Worm (Caenorhabditis elegans) whole organism, L4/young adult: Measurements from ENCODE around the gene K11H12.6.

Experiments
- W03F9.2 ChIP-seq: fragments of 150-350 bp; optimal IDR thresholded peaks from 2 replicates; lab custom pipeline; 2014; ENCODE audit warnings: missing biosample characterization, missing genetic modification characterization
- dao-5 ChIP-seq: sonication (generic microtip); optimal IDR thresholded peaks from 2 replicates; lab custom pipeline; 2016; ENCODE audit warnings: missing genotype, missing genetic modification characterization, moderate library complexity, missing compliant biosample characterization
- him-1 ChIP-seq: sonication (generic microtip); optimal IDR thresholded peaks from 2 replicates; lab custom pipeline; 2016; ENCODE audit warnings: missing genotype, missing genetic modification reagents, missing genetic modification characterization, missing compliant biosample characterization

K11H12.6 gene

DNA sequence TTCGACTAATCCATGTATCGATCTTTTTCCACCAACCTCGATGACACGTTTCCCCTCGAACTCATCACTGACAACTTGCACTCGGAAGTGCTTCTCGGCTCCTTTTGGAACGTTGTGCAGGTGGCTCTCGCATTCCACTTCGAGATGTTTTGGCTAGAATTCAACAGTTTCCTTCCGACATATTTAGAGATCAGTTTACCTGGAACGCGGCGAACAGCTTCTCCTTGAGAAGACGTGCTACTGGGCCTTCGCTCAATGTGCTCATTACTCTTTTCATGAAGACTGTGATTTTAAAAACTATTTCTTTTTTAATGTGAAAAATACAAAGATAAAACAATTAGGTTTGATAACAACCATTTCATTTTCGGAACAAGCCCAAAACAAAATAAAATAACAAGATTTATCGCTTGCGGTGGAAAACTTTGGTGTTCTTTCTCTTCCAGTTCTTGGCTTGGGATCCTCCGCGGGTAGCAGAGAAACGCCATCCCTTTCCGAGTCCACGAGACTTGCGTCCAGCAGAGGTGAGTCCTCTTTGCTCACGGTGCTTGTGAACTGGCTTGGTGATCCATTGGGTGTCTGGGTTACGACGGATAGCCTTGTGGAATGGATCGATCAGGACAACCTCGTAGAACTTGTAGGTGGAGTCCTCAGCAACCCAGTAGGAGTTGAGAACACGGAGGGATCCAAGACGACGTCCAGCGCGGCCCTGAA is 13.8 kb upstream of the K11H12.6 start, which contains the start of gene K11H12.1:
Gene K11H12.1, minus strand, starts transcription at position 284 of the 711 bp plus-strand sequence.
- no peak for TF ChIP-seq W03F9.2 (tag; lab: Kevin White, UChicago)
- no peak for TF ChIP-seq dao-5
- TF ChIP-seq him-1 (tag; lab: Kevin White, UChicago) = no peak

DNA sequence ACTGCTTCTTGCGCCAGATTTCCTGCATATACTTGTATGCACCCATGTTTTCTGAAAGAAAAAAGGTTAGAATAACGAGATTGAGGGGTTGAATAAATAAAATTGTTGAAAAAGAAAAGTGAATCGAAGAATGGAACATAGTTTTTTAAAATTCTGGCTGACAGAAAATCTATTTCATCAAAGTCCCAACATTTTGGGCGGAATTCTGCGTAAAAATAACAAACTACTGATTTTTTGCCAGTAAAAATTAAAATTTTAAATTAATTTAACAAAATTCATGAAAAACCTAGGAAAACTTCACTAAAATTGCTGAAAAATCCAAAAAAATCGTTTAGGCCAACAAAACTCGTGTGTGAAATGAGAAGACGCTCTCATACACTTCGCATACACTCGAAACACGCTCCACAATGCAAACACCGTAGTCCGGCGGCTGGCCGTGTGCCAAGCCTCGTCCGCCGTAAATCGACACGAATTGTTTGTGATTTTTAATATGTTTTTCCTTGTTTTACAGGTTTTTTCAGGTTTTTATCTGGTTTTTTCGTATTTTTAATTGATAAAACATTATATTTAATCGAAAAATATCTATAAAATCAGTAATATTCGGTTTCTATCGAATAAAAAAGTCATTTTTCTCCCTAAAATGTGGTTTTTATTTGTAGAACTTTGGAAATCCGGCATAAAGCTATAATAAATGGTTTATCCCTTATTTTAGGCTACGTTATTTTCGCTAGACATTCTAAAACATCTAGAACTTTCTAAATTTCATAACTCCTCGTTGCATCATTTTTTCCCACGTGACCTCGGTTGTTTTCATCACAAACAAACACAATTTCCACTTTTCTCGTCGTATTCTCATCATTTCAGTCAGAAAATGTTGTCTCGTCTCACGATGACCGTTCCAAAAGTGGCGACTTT is 12.3 kb upstream of the K11H12.6 start, which contains the start of the genes rpl-15 and K11H12.8:
Gene rpl-15, minus strand, starts transcription at position 51 of the 915 bp plus-strand sequence.
Gene K11H12.8, plus strand, starts transcription at position 865 of the 915 bp plus-strand sequence.
- TF ChIP-seq him-1 (tag; lab: Kevin White, UChicago) (peak; percentile 100), dao-5 (peak; percentile 83), W03F9.2 (tag; lab: Kevin White, UChicago) (peak; percentile 99)

DNA sequence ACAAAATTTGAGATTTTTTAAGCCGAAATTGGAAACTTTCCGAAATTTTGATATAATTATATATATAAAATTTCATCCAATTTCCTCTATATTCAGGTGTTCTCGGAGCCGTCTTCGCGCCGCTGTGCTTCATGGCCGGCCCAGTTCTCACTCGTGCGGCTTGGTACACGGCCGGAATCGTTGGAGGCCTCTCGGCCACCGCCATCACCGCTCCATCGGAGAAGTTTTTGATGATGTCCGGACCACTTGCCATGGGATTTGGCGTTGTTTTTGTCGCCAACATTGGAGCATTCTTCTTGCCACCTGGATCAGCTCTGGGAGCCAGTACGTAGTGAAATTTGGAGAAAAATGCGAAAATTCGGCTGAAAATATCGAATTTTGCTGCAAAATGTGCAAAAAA is 10.0 kb upstream of the K11H12.6 start:
- TF ChIP-seq W03F9.2 (tag; lab: Kevin White, UChicago) (no peak), dao-5 (no peak), him-1 (tag; lab: Kevin White, UChicago) (no peak)

DNA sequence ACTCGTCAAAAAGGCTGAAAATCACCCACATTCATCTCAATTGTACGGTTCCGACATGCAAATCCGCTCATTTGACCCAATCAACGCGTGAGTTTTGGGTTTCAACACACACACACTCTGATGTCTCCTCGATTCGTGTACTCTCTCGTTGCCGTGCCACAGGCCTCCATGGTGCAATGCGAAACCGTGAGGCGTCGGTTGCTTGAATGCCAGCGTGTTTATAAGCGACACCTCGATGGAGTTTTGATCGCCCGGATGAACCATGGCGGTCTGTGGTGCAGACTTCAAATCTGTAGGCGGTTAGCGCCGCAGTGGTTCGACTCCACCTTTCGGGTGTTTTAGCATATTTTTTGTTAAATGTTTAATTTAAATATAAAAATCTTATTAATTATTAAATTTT is 9.2 kb upstream of the K11H12.6 start:
- TF ChIP-seq dao-5 (no peak), W03F9.2 (tag; lab: Kevin White, UChicago) (no peak), him-1 (tag; lab: Kevin White, UChicago) (no peak)

DNA sequence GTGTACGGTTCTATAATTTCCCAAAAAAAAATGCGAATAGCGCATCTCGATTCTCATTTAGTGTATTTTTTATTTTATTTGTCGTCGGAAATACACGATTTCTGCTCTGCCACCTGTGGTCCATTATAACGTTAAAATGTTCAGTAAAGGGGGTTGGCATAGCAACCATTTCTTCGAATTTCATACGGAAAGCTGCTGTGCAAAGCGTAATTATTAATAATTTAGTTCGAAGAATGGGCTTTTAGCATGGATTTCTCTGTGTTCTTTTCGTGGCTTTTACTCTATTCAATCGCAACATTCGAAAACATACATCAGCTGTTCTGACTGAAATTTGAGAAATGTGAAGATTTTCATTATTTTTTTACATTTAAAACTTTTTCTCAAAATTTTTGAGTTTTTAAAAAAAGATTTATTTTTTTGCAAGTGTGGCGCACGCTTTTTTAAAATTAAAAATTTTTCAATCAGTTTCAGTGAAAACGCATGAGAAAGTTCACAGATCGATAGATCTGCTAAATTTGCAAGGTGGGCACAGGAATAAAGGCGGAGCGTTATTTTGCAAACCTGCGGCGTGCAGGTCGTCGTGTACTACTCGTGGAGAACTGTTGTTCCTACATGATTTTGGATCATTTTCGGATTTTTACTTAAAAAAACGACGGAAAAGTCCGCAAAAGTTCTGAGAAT is 8.5 kb upstream of the K11H12.6 start:
- TF ChIP-seq dao-5 = no peak
- no peak for TF ChIP-seq him-1 (tag; lab: Kevin White, UChicago)
- TF ChIP-seq W03F9.2 (tag; lab: Kevin White, UChicago) = no peak

DNA sequence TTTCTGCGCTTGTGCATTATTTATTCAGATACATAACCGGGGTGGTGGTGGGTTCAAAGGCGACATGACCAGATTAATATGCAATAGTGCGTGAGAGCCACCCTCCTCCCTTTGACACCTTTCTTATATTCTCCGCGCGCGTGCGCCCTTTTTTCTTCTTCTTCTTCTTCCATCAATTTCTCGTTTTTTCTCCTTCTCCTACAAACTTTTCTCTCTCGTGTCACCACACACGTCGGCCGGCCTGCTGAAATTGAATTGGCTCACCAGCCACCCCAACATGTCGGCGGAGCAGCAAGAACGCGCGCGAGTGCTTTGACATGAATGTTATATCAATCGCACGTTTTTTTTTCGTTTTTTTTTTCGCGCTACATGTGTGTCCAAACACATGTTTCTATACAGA is 7.5 kb upstream of the K11H12.6 start:
- TF ChIP-seq W03F9.2 (tag; lab: Kevin White, UChicago) (no peak), dao-5 (no peak), him-1 (tag; lab: Kevin White, UChicago) (no peak)

DNA sequence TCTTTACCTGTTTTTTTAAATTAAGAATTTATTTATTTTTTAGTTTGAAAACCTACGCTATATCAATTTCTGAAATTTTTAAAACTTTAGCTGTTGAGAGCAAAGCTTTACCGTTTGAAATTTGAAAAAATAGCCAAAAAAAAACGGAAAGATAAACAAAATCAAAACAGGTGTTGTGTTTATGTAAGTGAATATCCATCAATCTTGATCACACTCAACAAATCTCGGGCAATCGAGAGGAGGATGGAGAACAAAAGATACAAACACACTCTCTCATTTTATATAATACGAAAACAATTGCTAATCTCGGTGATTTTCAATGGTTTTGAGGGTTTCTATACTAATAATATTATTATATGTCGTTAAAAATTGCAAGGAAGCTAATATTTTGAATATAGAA is 5.5 kb upstream of the K11H12.6 start:
- TF ChIP-seq W03F9.2 (tag; lab: Kevin White, UChicago) = no peak
- TF ChIP-seq dao-5 = no peak
- no peak for TF ChIP-seq him-1 (tag; lab: Kevin White, UChicago)

DNA sequence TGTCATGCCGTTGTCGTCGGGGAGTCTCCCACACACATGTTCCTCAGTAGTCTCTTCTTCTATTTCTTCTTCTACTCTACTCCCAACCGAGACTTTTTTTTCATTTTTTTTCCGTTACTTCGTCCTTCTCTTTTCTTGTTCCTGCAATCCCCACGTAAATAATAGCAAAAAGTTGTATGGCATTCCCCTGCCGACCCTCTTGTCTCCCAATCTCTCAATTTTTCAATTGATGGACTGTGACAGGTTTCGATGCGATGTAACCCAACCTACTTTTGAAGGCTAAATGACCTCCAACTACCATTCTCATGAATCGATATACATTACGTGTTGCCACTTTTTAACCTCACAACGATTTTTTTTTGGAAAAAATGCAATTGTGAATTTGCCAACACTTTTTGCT is 3.0 kb upstream of the K11H12.6 start:
- TF ChIP-seq dao-5 (no peak), W03F9.2 (tag; lab: Kevin White, UChicago) (no peak), him-1 (tag; lab: Kevin White, UChicago) (no peak)

DNA sequence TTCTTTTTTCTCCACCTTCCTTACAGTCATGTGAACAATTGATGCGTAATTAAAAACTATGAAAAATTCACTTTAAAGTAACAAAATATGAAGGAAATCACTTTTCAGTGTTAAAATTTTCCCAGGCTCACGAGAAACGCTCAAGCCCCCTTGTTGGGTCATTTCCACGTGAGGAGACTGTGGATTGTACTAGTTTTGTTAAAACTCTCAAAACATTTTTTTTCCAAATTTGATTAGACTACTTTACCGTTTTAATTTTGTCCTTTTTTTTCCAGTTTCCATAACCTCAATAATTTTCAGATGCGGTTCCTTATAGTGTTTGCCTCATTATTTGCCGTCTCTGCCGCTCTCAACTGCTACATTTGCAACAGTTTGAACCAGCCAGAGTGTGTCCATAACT is 1.9 kb upstream of the K11H12.6 start, which contains the start of gene K11H12.7:
Gene K11H12.7, plus strand, starts transcription at position 301 of the 400 bp plus-strand sequence.
- TF ChIP-seq W03F9.2 (tag; lab: Kevin White, UChicago) = no peak
- no peak for TF ChIP-seq dao-5
- no peak for TF ChIP-seq him-1 (tag; lab: Kevin White, UChicago)

DNA sequence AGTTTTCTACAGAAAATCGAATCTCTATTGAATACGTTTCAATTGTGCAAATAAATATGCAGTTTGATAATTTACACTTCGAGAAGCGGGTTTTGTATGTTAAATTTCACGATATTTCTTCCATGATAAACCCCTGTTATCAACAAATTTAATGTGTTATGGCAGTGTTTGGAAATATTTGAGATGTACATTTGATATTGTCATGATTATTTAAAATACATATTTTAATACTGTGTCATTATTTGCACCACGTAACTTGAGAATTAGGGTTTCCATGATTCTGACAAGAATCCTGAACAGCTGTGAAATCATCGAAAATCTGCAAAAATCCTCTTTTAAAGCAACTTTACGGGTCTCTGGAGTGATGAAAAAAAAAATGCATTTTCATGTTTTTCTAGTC is 3.4 kb downstream of the K11H12.6 start, which contains the start of gene K11H12.11:
Gene K11H12.11, minus strand, starts transcription at position 101 of the 400 bp plus-strand sequence.
- TF ChIP-seq him-1 (tag; lab: Kevin White, UChicago) (no peak), W03F9.2 (tag; lab: Kevin White, UChicago) (no peak), dao-5 (no peak)

DNA sequence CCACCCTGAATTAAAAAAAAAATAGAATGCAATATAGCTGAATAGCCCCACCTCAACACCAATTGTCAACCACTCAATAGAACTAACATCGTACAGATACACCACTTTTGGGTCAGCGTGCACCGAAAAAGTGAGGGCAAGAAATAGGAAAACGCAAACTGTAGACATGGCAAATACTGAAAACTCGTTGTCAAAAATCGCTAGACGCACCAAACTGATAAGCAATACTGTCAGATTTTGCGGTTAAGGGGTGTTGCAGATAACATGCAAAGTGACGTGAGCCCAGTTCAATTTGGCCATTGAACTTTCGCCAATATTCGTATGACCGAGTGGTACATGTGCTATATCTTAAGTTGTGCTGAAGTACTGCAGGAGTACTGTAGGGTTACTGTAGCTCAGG is 6.2 kb downstream of the K11H12.6 start, which contains the start of gene K11H12.3:
Gene K11H12.3, minus strand, starts transcription at position 168 of the 400 bp plus-strand sequence.
- no peak for TF ChIP-seq him-1 (tag; lab: Kevin White, UChicago)
- no peak for TF ChIP-seq dao-5
- TF ChIP-seq W03F9.2 (tag; lab: Kevin White, UChicago) = no peak

DNA sequence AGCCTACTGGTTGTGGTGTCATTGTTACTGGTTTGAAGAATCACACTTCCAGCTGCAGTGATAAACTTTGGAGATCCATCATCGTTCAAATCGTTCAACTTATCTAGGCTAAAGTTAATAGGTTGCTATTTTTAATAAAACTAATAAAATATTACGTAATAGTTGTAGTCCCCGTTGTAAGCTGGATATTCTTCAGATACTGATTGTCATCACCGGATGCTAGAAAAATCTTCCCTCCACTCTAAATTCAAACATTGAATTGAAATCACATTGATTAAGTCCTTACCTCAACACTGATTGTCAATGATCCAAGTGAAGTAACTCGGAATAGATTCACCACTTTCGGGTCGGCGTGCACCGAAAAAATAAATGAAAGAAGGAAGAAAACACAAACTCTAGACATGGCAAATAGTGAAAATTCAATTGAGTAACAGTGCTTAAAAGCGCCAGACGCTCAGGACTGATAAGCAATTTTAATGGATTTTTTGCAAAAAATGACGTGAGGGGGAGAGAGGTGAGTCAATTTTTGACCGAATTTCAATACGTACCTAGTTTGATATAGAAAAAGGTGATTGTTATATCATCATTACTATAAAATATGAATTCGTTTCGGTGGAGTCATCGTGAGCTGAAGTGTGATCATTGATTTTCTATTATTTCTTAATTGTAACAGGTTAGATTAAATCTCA is 8.5 kb downstream of the K11H12.6 start, which contains the start of the genes K11H12.4 and K11H12.10:
Gene K11H12.4, minus strand, starts transcription at position 413 of the 689 bp plus-strand sequence.
Gene K11H12.10, plus strand, starts transcription at position 605 of the 689 bp plus-strand sequence.
- no peak for TF ChIP-seq dao-5
- TF ChIP-seq him-1 (tag; lab: Kevin White, UChicago) = no peak
- TF ChIP-seq W03F9.2 (tag; lab: Kevin White, UChicago) = no peak
